Fruit fly (Drosophila melanogaster): Measurements from ENCODE around the gene CG34244.
A peak's percentile ranks its signal among the peaks of the same experiment; 100 is the strongest.

DNA sequence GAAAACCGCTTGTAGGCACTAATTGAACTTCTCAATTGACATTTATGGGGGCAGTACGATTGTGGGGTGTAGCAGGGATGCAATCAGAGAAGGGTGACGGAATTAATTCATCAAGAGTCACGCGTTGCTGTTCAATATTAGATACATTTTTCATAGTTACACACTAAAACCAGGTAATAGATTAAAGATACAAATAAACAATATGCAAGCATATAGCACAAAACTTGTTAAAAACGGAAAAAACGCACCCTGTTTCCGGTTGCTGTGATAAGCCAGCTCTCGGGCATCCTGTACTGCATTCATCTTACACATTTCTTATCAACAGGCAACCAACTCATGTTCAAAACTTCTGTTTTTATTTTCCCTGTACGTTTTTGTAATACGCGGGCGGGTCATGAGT is 6.7 kb downstream of the CG34244 start:
- TF ChIP-seq CG17806 (tag; optimal IDR thresholded peaks at IDR 0.05) (no peak), CG14655 (GFP tag; optimal IDR thresholded peaks at IDR 0.05) (no peak), CG4496 (GFP tag; IDR thresholded peaks at IDR 0.05) (peak; percentile 59; the same call in 1 of the 3 replicates), CG13204 (GFP tag; optimal IDR thresholded peaks at IDR 0.05) (no peak), CG10348 (GFP tag; IDR thresholded peaks at IDR 0.05) (no peak), EcR (GFP tag; optimal IDR thresholded peaks at IDR 0.05) (no peak), gl (tag; optimal IDR thresholded peaks at IDR 0.05) (no peak), Snoo (tag; optimal IDR thresholded peaks at IDR 0.05) (no peak), CG15710 (tag; optimal IDR thresholded peaks at IDR 0.05) (no peak), rn (GFP tag; IDR thresholded peaks at IDR 0.05) (no peak), D1 (tag; optimal IDR thresholded peaks at IDR 0.05) (no peak), CG9948 (tag; optimal IDR thresholded peaks at IDR 0.05) (no peak), CG34367 (tag; optimal IDR thresholded peaks at IDR 0.05) (no peak)
